Worm (Caenorhabditis elegans) whole organism, L1 larva: ENCODE results near the gene ZK673.6.

Source experiments
- ama-1 ChIP-seq: fragments of 150-350 bp; optimal IDR thresholded peaks from 2 replicates; lab custom pipeline; 2014
- fkh-10 ChIP-seq: sonication (generic microtip); optimal IDR thresholded peaks from 2 replicates; lab custom pipeline; 2017; ENCODE audit warnings: missing biosample characterization, missing genetic modification reagents, missing genetic modification characterization
- hlh-17 ChIP-seq: fragments of 200-800 bp; sonication (Bioruptor generic); optimal IDR thresholded peaks from 2 replicates; lab custom pipeline; 2018; ENCODE audit warnings: missing genetic modification characterization, mild to moderate bottlenecking, missing compliant biosample characterization, moderate library complexity, borderline replicate concordance
- lin-14 ChIP-seq: fragments of 200-800 bp; sonication (Bioruptor generic); optimal IDR thresholded peaks from 2 replicates; lab custom pipeline; 2018; ENCODE audit warnings: mild to moderate bottlenecking, missing genetic modification characterization, moderate library complexity, missing compliant biosample characterization
- mep-1 ChIP-seq: fragments of 150-350 bp; optimal IDR thresholded peaks from 2 replicates; lab custom pipeline; 2014; ENCODE audit warnings: missing biosample characterization, missing genetic modification characterization
- nhr-76 ChIP-seq: sonication (generic microtip); optimal IDR thresholded peaks from 2 replicates; lab custom pipeline; 2017; ENCODE audit warnings: missing biosample characterization, missing genetic modification characterization
- sup-37 ChIP-seq: fragments of 200-800 bp; sonication (Bioruptor generic); optimal IDR thresholded peaks from 2 replicates; lab custom pipeline; 2018; ENCODE audit warnings: mild to moderate bottlenecking, missing genetic modification characterization, missing compliant biosample characterization
- unc-130 ChIP-seq: fragments of 150-350 bp; optimal IDR thresholded peaks from 2 replicates; lab custom pipeline; 2017; ENCODE audit warnings: missing biosample characterization, missing genetic modification characterization, inconsistent platforms

DNA sequence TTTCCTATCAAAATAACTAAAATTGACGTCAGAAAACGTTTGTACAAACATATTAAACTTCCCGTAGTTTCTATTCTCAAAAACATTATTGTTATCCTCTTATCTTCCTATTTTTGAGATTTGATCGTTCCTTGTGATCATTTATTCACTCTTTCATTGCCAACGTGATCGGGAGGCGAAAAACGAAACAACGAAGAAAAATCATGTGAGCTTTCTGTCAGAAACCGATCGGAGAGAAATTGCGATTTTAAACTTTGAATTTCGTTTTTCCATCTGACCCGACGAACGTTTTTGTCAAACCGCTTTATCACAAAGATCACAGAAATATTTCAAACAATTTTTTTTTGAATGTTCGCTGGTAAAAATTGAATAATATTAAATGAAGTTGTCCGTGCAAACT lies 17.8 kb downstream of the ZK673.6 start:
- TF ChIP-seq fkh-10 (GFP tag; lab: Kevin White, UChicago) (no peak), sup-37 (GFP tag; lab: Kevin White, UChicago) (no peak), hlh-17 (GFP tag; lab: Kevin White, UChicago) (no peak), ama-1 (lab: Kevin White, UChicago) (no peak), mep-1 (tag; lab: Kevin White, UChicago) (peak; percentile 57), lin-14 (GFP tag; lab: Kevin White, UChicago) (peak; percentile 72), nhr-76 (tag; lab: Kevin White, UChicago) (no peak), unc-130 (peak; percentile 86)
